Worm (Caenorhabditis elegans): ENCODE measurements around the gene Y39F10C.1.

- TF ChIP-seq ets-7 (tag; optimal IDR thresholded peaks at IDR 0.05) (no peak), tbx-11 (GFP tag; IDR thresholded peaks at IDR 0.05) (no peak), ama-1 (optimal IDR thresholded peaks at IDR 0.05) (no peak), ceh-36 (tag; optimal IDR thresholded peaks at IDR 0.05) (no peak), hnd-1 (tag; optimal IDR thresholded peaks at IDR 0.05) (no peak), B0310.2 (tag; optimal IDR thresholded peaks at IDR 0.05) (no peak)
Measured at ce11 chrII:674116-674515, 1.3 kb upstream of the Y39F10C.1 start, which contains the start of gene Y39F10C.3.
